Fruit fly (Drosophila melanogaster) whole organism, embryonic: ENCODE results near the gene sno.

Source experiments
- Aef1 ChIP-seq: fragments of 200-800 bp; sonication (Bioruptor generic); IDR thresholded peaks from 3 replicates; pipeline ENCODE4 v1.3.6; 2022; ENCODE audit warnings: missing biosample characterization, missing genetic modification characterization
- Antp ChIP-seq: fragments of 200-800 bp; sonication (Bioruptor generic); optimal IDR thresholded peaks from 3 replicates; lab custom pipeline; 2016; ENCODE audit warnings: missing biosample characterization, missing genetic modification characterization
- Atf6 ChIP-seq: fragments of 200-800 bp; sonication (Bioruptor generic); IDR thresholded peaks from 2 replicates; pipeline ENCODE4 v1.3.6; 2022; ENCODE audit warnings: missing biosample characterization, missing genetic modification characterization
- C15 ChIP-seq: fragments of 200-800 bp; sonication (Bioruptor generic); IDR thresholded peaks from 3 replicates; pipeline ENCODE4 v1.3.6; 2022; ENCODE audit warnings: missing biosample characterization, missing genetic modification characterization
- CG10979 ChIP-seq: fragments of 200-800 bp; sonication (Bioruptor generic); optimal IDR thresholded peaks from 2 replicates; lab custom pipeline; 2018; ENCODE audit warnings: missing biosample characterization, mild to moderate bottlenecking, missing genetic modification characterization, moderate library complexity
- CG12391 ChIP-seq: fragments of 200-800 bp; sonication (Bioruptor generic); optimal IDR thresholded peaks from 3 replicates; lab custom pipeline; 2018; ENCODE audit warnings: missing biosample characterization, mild to moderate bottlenecking, missing genetic modification characterization, moderate library complexity
- CG13287 ChIP-seq: fragments of 200-800 bp; sonication (Bioruptor generic); IDR thresholded peaks from 2 replicates; pipeline ENCODE4 v1.3.6; 2022; ENCODE audit warnings: missing biosample characterization, missing genetic modification characterization; ENCODE audit not compliant: partially characterized antibody
- CG2129 ChIP-seq: fragments of 200-800 bp; sonication (Bioruptor generic); IDR thresholded peaks from 2 replicates; pipeline ENCODE4 v1.3.6; 2022; ENCODE audit warnings: missing biosample characterization, missing genetic modification characterization; ENCODE audit not compliant: partially characterized antibody
- CG31224 ChIP-seq: fragments of 200-800 bp; sonication (Bioruptor generic); IDR thresholded peaks from 2 replicates; pipeline ENCODE4 v1.3.6; 2022; ENCODE audit warnings: missing biosample characterization, missing genetic modification characterization
- CG31388 ChIP-seq: fragments of 200-800 bp; sonication (Bioruptor generic); optimal IDR thresholded peaks from 2 replicates; lab custom pipeline; 2016; ENCODE audit warnings: missing biosample characterization, missing genetic modification characterization
- CG4360 ChIP-seq: fragments of 200-800 bp; sonication (Bioruptor generic); IDR thresholded peaks from 2 replicates; pipeline ENCODE4 v1.3.6; 2022; ENCODE audit warnings: missing biosample characterization, missing genetic modification characterization
- CG43689 ChIP-seq: fragments of 200-800 bp; sonication (Bioruptor generic); IDR thresholded peaks from 2 replicates; pipeline ENCODE4 v1.3.6; 2022; ENCODE audit warnings: missing biosample characterization, missing genetic modification characterization
- CG4820 ChIP-seq: fragments of 200-800 bp; sonication (Bioruptor generic); optimal IDR thresholded peaks from 3 replicates; lab custom pipeline; 2016; ENCODE audit warnings: missing biosample characterization, missing genetic modification characterization
- CG6689 ChIP-seq: fragments of 200-800 bp; sonication (Bioruptor generic); IDR thresholded peaks from 2 replicates; pipeline ENCODE4 v1.3.6; 2022; ENCODE audit warnings: missing biosample characterization, missing genetic modification characterization
- CG7786 ChIP-seq: fragments of 200-800 bp; sonication (Bioruptor generic); optimal IDR thresholded peaks from 2 replicates; lab custom pipeline; 2016; ENCODE audit warnings: missing biosample characterization, missing genetic modification characterization
- CG8290 ChIP-seq, 3 experiments: fragments of 200-800 bp; sonication (Bioruptor generic); optimal IDR thresholded peaks; 2 replicates each; lab custom pipeline; 2016 to 2019; ENCODE audit warnings: missing biosample characterization in 3 of 3, missing genetic modification characterization in 3 of 3, mild to moderate bottlenecking in 2 of 3, moderate library complexity in 1 of 3
- CG9727 ChIP-seq: fragments of 200-800 bp; sonication (Bioruptor generic); optimal IDR thresholded peaks from 3 replicates; lab custom pipeline; 2017; ENCODE audit warnings: missing biosample characterization, mild to moderate bottlenecking, missing genetic modification characterization
- CG9932 ChIP-seq: fragments of 200-800 bp; sonication (Bioruptor generic); IDR thresholded peaks from 2 replicates; pipeline ENCODE4 v1.3.6; 2022; ENCODE audit warnings: missing biosample characterization, missing genetic modification characterization
- ERR ChIP-seq: fragments of 200-800 bp; sonication (Bioruptor generic); optimal IDR thresholded peaks from 2 replicates; lab custom pipeline; 2016; ENCODE audit warnings: missing biosample characterization, missing genetic modification characterization
- Elba2 ChIP-seq: fragments of 200-800 bp; sonication (Bioruptor generic); optimal IDR thresholded peaks from 3 replicates; lab custom pipeline; 2016; ENCODE audit warnings: missing biosample characterization, missing genetic modification characterization
- GATAe ChIP-seq: fragments of 200-800 bp; sonication (Bioruptor generic); conservative IDR thresholded peaks from 2 replicates; pipeline ENCODE4 v1.3.6; 2022; ENCODE audit warnings: missing biosample characterization, missing genetic modification characterization
- HHEX ChIP-seq: fragments of 200-800 bp; sonication (Bioruptor generic); optimal IDR thresholded peaks from 3 replicates; lab custom pipeline; 2017; ENCODE audit warnings: missing biosample characterization, mild to moderate bottlenecking, missing genetic modification characterization, missing genetic modification reagents
- Hmr ChIP-seq: fragments of 200-800 bp; sonication (Bioruptor generic); optimal IDR thresholded peaks from 3 replicates; lab custom pipeline; 2017; ENCODE audit warnings: mild to moderate bottlenecking, missing biosample characterization, missing genetic modification reagents, missing genetic modification characterization
- Hr51 ChIP-seq, 2 experiments: fragments of 200-800 bp; sonication (Bioruptor generic); optimal IDR thresholded peaks; 2 replicates in 1 of 2; 3 replicates in 1 of 2; lab custom pipeline; 2016 to 2018; ENCODE audit warnings: missing biosample characterization in 2 of 2, missing genetic modification characterization in 2 of 2, mild to moderate bottlenecking in 1 of 2, moderate library complexity in 1 of 2
- Mrtf ChIP-seq: fragments of 200-800 bp; sonication (Bioruptor generic); IDR thresholded peaks from 3 replicates; pipeline ENCODE4 v1.3.6; 2022; ENCODE audit warnings: missing biosample characterization, missing genetic modification characterization
- NfI ChIP-seq: fragments of 200-800 bp; sonication (Bioruptor generic); optimal IDR thresholded peaks from 3 replicates; lab custom pipeline; 2018; ENCODE audit warnings: missing biosample characterization, mild to moderate bottlenecking, missing genetic modification characterization, moderate library complexity
- Oli ChIP-seq: fragments of 200-800 bp; sonication (Bioruptor generic); optimal IDR thresholded peaks from 2 replicates; lab custom pipeline; 2018; ENCODE audit warnings: missing biosample characterization, mild to moderate bottlenecking, missing genetic modification characterization, moderate library complexity
- Opbp ChIP-seq: fragments of 200-800 bp; sonication (Bioruptor generic); IDR thresholded peaks from 3 replicates; pipeline ENCODE4 v1.3.6; 2022; ENCODE audit warnings: missing biosample characterization, missing genetic modification characterization; ENCODE audit not compliant: partially characterized antibody
- Spps ChIP-seq: fragments of 200-800 bp; sonication (Bioruptor generic); optimal IDR thresholded peaks from 2 replicates; lab custom pipeline; 2018; ENCODE audit warnings: missing biosample characterization, mild to moderate bottlenecking, missing genetic modification characterization
- Xbp1 ChIP-seq: fragments of 200-800 bp; sonication (Bioruptor generic); optimal IDR thresholded peaks from 3 replicates; lab custom pipeline; 2016; ENCODE audit warnings: missing biosample characterization, mild to moderate bottlenecking, missing genetic modification characterization
- bcd ChIP-seq: fragments of 200-800 bp; sonication (Bioruptor generic); optimal IDR thresholded peaks from 2 replicates; lab custom pipeline; 2017; ENCODE audit warnings: missing biosample characterization, mild to moderate bottlenecking, missing genetic modification characterization
- chif ChIP-seq, 2 experiments: fragments of 200-800 bp; sonication (Bioruptor generic); optimal IDR thresholded peaks; 3 replicates each; lab custom pipeline; 2016; ENCODE audit warnings: missing biosample characterization in 2 of 2, missing genetic modification characterization in 2 of 2
- disco-r ChIP-seq: fragments of 200-800 bp; sonication (Bioruptor generic); optimal IDR thresholded peaks from 2 replicates; lab custom pipeline; 2016; ENCODE audit warnings: missing biosample characterization, missing genetic modification characterization
- fd96Cb ChIP-seq: fragments of 200-800 bp; sonication (Bioruptor generic); optimal IDR thresholded peaks from 2 replicates; lab custom pipeline; 2018; ENCODE audit warnings: missing biosample characterization, mild to moderate bottlenecking, missing genetic modification characterization, moderate library complexity
- hb ChIP-seq: fragments of 200-800 bp; sonication (Bioruptor generic); IDR thresholded peaks from 3 replicates; pipeline ENCODE4 v1.3.6; 2022; ENCODE audit warnings: missing biosample characterization, missing genetic modification characterization; ENCODE audit not compliant: partially characterized antibody
- hkb ChIP-seq, 2 experiments: fragments of 200-800 bp in 1 of 2; fragments of >200 bp in 1 of 2; sonication (Bioruptor generic) in 1 of 2; IDR thresholded peaks in 1 of 2; optimal IDR thresholded peaks in 1 of 2; 2 replicates each; pipeline versions ENCODE4 v1.3.6 to Lab custom; 2017 to 2022; ENCODE audit warnings: missing biosample characterization in 1 of 2, missing genetic modification characterization in 1 of 2
- jumu ChIP-seq: fragments of 200-800 bp; sonication (Bioruptor generic); optimal IDR thresholded peaks from 3 replicates; lab custom pipeline; 2016; ENCODE audit warnings: missing biosample characterization, missing genetic modification characterization
- ken ChIP-seq: fragments of 200-800 bp; sonication (Bioruptor generic); IDR thresholded peaks from 3 replicates; pipeline ENCODE4 v1.3.6; 2022; ENCODE audit warnings: missing biosample characterization, missing genetic modification characterization
- lab ChIP-seq: fragments of 200-800 bp; sonication (Bioruptor generic); optimal IDR thresholded peaks from 3 replicates; lab custom pipeline; 2017; ENCODE audit warnings: missing biosample characterization, missing genetic modification characterization, mild to moderate bottlenecking, moderate library complexity, missing genetic modification reagents
- lilli ChIP-seq: fragments of 200-800 bp; sonication (Bioruptor generic); optimal IDR thresholded peaks from 3 replicates; lab custom pipeline; 2016; ENCODE audit warnings: missing biosample characterization, missing genetic modification characterization
- onecut ChIP-seq: fragments of 200-800 bp; sonication (Bioruptor generic); IDR thresholded peaks from 2 replicates; pipeline ENCODE4 v1.3.6; 2022; ENCODE audit warnings: missing biosample characterization, missing genetic modification characterization
- row ChIP-seq: fragments of 200-800 bp; sonication (Bioruptor generic); IDR thresholded peaks from 3 replicates; pipeline ENCODE4 v1.3.6; 2022; ENCODE audit warnings: missing biosample characterization, missing genetic modification characterization
- sc ChIP-seq, 3 experiments: fragments of >200 bp in 2 of 3; fragments of 200-800 bp in 1 of 3; sonication (Bioruptor generic) in 1 of 3; optimal IDR thresholded peaks; 2 replicates in 2 of 3; 3 replicates in 1 of 3; lab custom pipeline; 2017; ENCODE audit warnings: mild to moderate bottlenecking in 1 of 3, missing biosample characterization in 1 of 3, missing genetic modification characterization in 1 of 3, missing genetic modification reagents in 1 of 3
- sima ChIP-seq: fragments of 200-800 bp; sonication (Bioruptor generic); optimal IDR thresholded peaks from 2 replicates; lab custom pipeline; 2016; ENCODE audit warnings: missing biosample characterization, missing genetic modification characterization
- sug ChIP-seq: fragments of 200-800 bp; optimal IDR thresholded peaks from 2 replicates; lab custom pipeline; 2019; ENCODE audit warnings: missing biosample characterization, mild to moderate bottlenecking, missing genetic modification characterization, moderate library complexity
- trem ChIP-seq: fragments of 200-800 bp; optimal IDR thresholded peaks from 3 replicates; lab custom pipeline; 2019; ENCODE audit warnings: missing biosample characterization, mild to moderate bottlenecking, missing genetic modification characterization, moderate library complexity
- vvl ChIP-seq: fragments of 200-800 bp; sonication (Bioruptor generic); IDR thresholded peaks from 2 replicates; pipeline ENCODE4 v1.3.6; 2022; ENCODE audit warnings: missing biosample characterization, missing genetic modification characterization
- zfh2 ChIP-seq: fragments of 200-800 bp; sonication (Bioruptor generic); optimal IDR thresholded peaks from 2 replicates; lab custom pipeline; 2016; ENCODE audit warnings: missing biosample characterization, missing genetic modification characterization

The sno gene

DNA sequence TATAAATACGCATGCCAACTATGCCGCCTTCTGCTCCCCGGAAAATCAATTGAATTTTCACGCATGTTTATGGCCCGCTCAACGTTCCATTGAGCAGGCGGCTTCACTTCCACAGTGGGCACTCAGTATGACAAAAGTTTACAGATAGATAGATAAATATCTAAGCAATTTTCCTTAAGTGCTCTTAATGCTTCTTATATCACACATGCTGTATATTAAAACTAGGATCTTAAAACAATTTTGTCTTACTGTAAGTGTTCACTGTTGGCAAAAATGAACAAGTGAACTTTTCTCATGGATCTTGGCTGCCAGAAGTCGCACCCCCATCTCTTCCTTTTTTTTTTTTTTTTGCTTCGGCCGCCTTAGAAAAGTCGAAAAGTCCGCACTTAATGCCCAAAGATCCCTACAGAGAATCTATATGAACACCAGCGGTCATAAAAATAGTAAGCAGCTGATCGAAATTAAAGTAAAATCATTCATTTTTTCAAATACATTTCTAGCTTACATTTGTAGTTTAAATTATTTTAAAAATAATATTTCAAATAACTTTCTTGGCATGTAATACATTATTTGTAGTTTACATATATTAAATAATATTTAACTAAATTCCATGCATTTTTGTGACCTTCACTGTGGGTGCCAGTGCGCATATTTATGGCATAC lies 41.7 kb upstream of the sno start (continued):
- TF ChIP-seq CG13287 (GFP tag; lab: Robert Waterston, UW) (no peak), jumu (peak; percentile 20), CG31388 (GFP tag; lab: Kevin White, UChicago) (no peak), lab (GFP tag; lab: Kevin White, UChicago) (peak; percentile 18), Opbp (GFP tag; lab: Robert Waterston, UW) (no peak), Spps (tag; lab: Kevin White, UChicago) (no peak), Atf6 (0 out of 2 replicates have a peak, but pooled peaks have one; percentile 12), CG4360 (GFP tag; lab: Robert Waterston, UW) (no peak), ken (GFP tag; lab: Robert Waterston, UW) (peak; percentile 67), hb (GFP tag; lab: Robert Waterston, UW) (no peak), onecut (GFP tag; lab: Robert Waterston, UW) (no peak), lilli (GFP tag; lab: Kevin White, UChicago) (peak; percentile 50), row (GFP tag; lab: Robert Waterston, UW) (peak; percentile 71), NfI (GFP tag; lab: Kevin White, UChicago) (peak; percentile 17), Antp (peak; percentile 54), CG6689 (GFP tag; lab: Robert Waterston, UW) (peak; percentile 50), Xbp1 (GFP tag; lab: Kevin White, UChicago) (peak; percentile 30), fd96Cb (tag; lab: Kevin White, UChicago) (peak; percentile 35), zfh2 (GFP tag; lab: Kevin White, UChicago) (peak; percentile 27), ERR (GFP tag; lab: Kevin White, UChicago) (no peak), hkb (optimal IDR thresholded peaks at IDR 0.05; lab: Kevin White, UChicago) (no peak), hkb (GFP tag; IDR thresholded peaks at IDR 0.05; lab: Robert Waterston, UW) (peak; percentile 64), vvl (GFP tag; lab: Robert Waterston, UW) (peak; percentile 80), trem (tag; lab: Kevin White, UChicago) (peak; percentile 10), Mrtf (GFP tag; lab: Robert Waterston, UW) (0 out of 3 replicates have a peak, but pooled peaks have one; percentile 30), GATAe (GFP tag; lab: Robert Waterston, UW) (no peak), CG4820 (GFP tag; lab: Kevin White, UChicago) (peak; percentile 12), CG7786 (peak; percentile 51), sug (no peak), CG9932 (GFP tag; lab: Robert Waterston, UW) (peak; percentile 39; the same call in 1 of the 2 replicates), CG2129 (GFP tag; lab: Robert Waterston, UW) (no peak), Aef1 (GFP tag; lab: Robert Waterston, UW) (peak; percentile 51), C15 (0 out of 3 replicates have a peak, but pooled peaks have one; percentile 19), HHEX (GFP tag; lab: Kevin White, UChicago) (peak; percentile 20), CG8290 (GFP tag; optimal IDR thresholded peaks at IDR 0.05; lab: Kevin White, UChicago) (no peak), CG8290 (tag; optimal IDR thresholded peaks at IDR 0.05; lab: Kevin White, UChicago) (peak in 1 of 2 experiments; percentile 56), disco-r (GFP tag; lab: Kevin White, UChicago) (no peak), CG31224 (GFP tag; lab: Robert Waterston, UW) (peak; percentile 53), bcd (peak; percentile 2), CG43689 (GFP tag; lab: Robert Waterston, UW) (no peak), CG9727 (GFP tag; lab: Kevin White, UChicago) (peak; percentile 33), sc (optimal IDR thresholded peaks at IDR 0.05; lab: Kevin White, UChicago) (no peak), sc (GFP tag; optimal IDR thresholded peaks at IDR 0.05; lab: Kevin White, UChicago) (no peak), Hmr (GFP tag; lab: Kevin White, UChicago) (peak; percentile 27), CG10979 (peak; percentile 40), sima (GFP tag; lab: Kevin White, UChicago) (no peak), Elba2 (GFP tag; lab: Kevin White, UChicago) (no peak), Oli (tag; lab: Kevin White, UChicago) (peak; percentile 44), chif (GFP tag; optimal IDR thresholded peaks at IDR 0.05; lab: Kevin White, UChicago) (peak in 1 of 2 experiments; percentile 45), CG12391 (peak; percentile 40), Hr51 (GFP tag; optimal IDR thresholded peaks at IDR 0.05; lab: Kevin White, UChicago) (peak; percentile 21 to 56)
